Worm (Caenorhabditis elegans) whole organism, late embryonic: Measurements from ENCODE around the gene hpo-40.

Experiments used
- C08G9.2 ChIP-seq: sonication (generic microtip); optimal IDR thresholded peaks from 2 replicates; lab custom pipeline; 2016; ENCODE audit warnings: mild to moderate bottlenecking, missing genetic modification characterization, moderate library complexity, missing compliant biosample characterization
- F13H6.1 ChIP-seq: sonication (generic microtip); optimal IDR thresholded peaks from 2 replicates; lab custom pipeline; 2016; ENCODE audit warnings: missing genetic modification characterization, missing compliant biosample characterization
- K09A11.1 ChIP-seq: sonication (generic microtip); optimal IDR thresholded peaks from 2 replicates; lab custom pipeline; 2017; ENCODE audit warnings: antibody characterized with exemption, mild to moderate bottlenecking, missing genetic modification characterization, missing compliant biosample characterization; ENCODE audit not compliant: insufficient read depth
- T23F11.4 ChIP-seq: fragments of 200-800 bp; sonication (Bioruptor generic); optimal IDR thresholded peaks from 2 replicates; lab custom pipeline; 2018; ENCODE audit warnings: mild to moderate bottlenecking, missing genetic modification characterization, missing compliant biosample characterization
- Y22D7AL.16 ChIP-seq: sonication (generic microtip); optimal IDR thresholded peaks from 2 replicates; lab custom pipeline; 2016; ENCODE audit warnings: missing genetic modification characterization, missing compliant biosample characterization
- ahr-1 ChIP-seq: sonication (generic microtip); optimal IDR thresholded peaks from 2 replicates; lab custom pipeline; 2016; ENCODE audit warnings: missing genetic modification characterization, missing compliant biosample characterization
- ceh-18 ChIP-seq: sonication (generic microtip); optimal IDR thresholded peaks from 2 replicates; lab custom pipeline; 2016; ENCODE audit warnings: missing genetic modification characterization, missing compliant biosample characterization
- ceh-2 ChIP-seq: sonication (generic microtip); optimal IDR thresholded peaks from 2 replicates; lab custom pipeline; 2016; ENCODE audit warnings: missing genotype, missing genetic modification characterization, missing compliant biosample characterization
- ceh-24 ChIP-seq: sonication (generic microtip); optimal IDR thresholded peaks from 2 replicates; lab custom pipeline; 2016; ENCODE audit warnings: mild to moderate bottlenecking, missing genetic modification characterization, missing compliant biosample characterization
- ceh-30 ChIP-seq: fragments of 150-350 bp; optimal IDR thresholded peaks from 2 replicates; lab custom pipeline; 2014; ENCODE audit warnings: missing biosample characterization, missing genetic modification characterization
- ceh-45 ChIP-seq: fragments of 200-800 bp; sonication (Bioruptor generic); IDR thresholded peaks from 2 replicates; pipeline ENCODE4 v1.3.6; 2022; ENCODE audit warnings: missing genetic modification reagents, missing genetic modification characterization, missing compliant biosample characterization
- ceh-48 ChIP-seq: sonication (generic microtip); optimal IDR thresholded peaks from 2 replicates; lab custom pipeline; 2016; ENCODE audit warnings: missing genetic modification characterization, inconsistent platforms, missing compliant biosample characterization
- elt-2 ChIP-seq: sonication (generic microtip); optimal IDR thresholded peaks from 2 replicates; lab custom pipeline; 2016; ENCODE audit warnings: missing genetic modification reagents, missing genetic modification characterization, missing compliant biosample characterization
- elt-4 ChIP-seq: sonication (generic microtip); optimal IDR thresholded peaks from 2 replicates; lab custom pipeline; 2016; ENCODE audit warnings: missing genetic modification characterization, missing compliant biosample characterization
- fax-1 ChIP-seq: sonication (generic microtip); optimal IDR thresholded peaks from 2 replicates; lab custom pipeline; 2016; ENCODE audit warnings: missing genotype, missing genetic modification characterization, missing compliant biosample characterization
- fkh-10 ChIP-seq: fragments of 150-350 bp; optimal IDR thresholded peaks from 2 replicates; lab custom pipeline; 2014; ENCODE audit warnings: missing biosample characterization, missing genetic modification reagents, missing genetic modification characterization
- fkh-6 ChIP-seq: sonication (generic microtip); optimal IDR thresholded peaks from 2 replicates; lab custom pipeline; 2016; ENCODE audit warnings: missing genetic modification characterization, missing compliant biosample characterization
- hlh-15 ChIP-seq: sonication (generic microtip); optimal IDR thresholded peaks from 2 replicates; lab custom pipeline; 2016; ENCODE audit warnings: missing genetic modification characterization, missing compliant biosample characterization
- hlh-6 ChIP-seq: sonication (generic microtip); optimal IDR thresholded peaks from 2 replicates; lab custom pipeline; 2016; ENCODE audit warnings: missing genotype, missing genetic modification characterization, missing compliant biosample characterization
- hlh-8 ChIP-seq: sonication (generic microtip); optimal IDR thresholded peaks from 2 replicates; lab custom pipeline; 2016; ENCODE audit warnings: missing genotype, missing genetic modification characterization, missing compliant biosample characterization
- lim-6 ChIP-seq: sonication (generic microtip); optimal IDR thresholded peaks from 2 replicates; lab custom pipeline; 2016; ENCODE audit warnings: missing genetic modification characterization, missing compliant biosample characterization
- madf-2 ChIP-seq: sonication (generic microtip); optimal IDR thresholded peaks from 2 replicates; lab custom pipeline; 2017; ENCODE audit warnings: missing genetic modification characterization, missing compliant biosample characterization
- mec-3 ChIP-seq: sonication (generic microtip); optimal IDR thresholded peaks from 2 replicates; lab custom pipeline; 2016; ENCODE audit warnings: borderline replicate concordance, missing genetic modification characterization, missing compliant biosample characterization
- nhr-11 ChIP-seq: fragments of 150-350 bp; optimal IDR thresholded peaks from 2 replicates; lab custom pipeline; 2014; ENCODE audit warnings: missing biosample characterization, missing genetic modification characterization
- npax-4 ChIP-seq: sonication (generic microtip); optimal IDR thresholded peaks from 2 replicates; lab custom pipeline; 2016; ENCODE audit warnings: missing genetic modification characterization, missing compliant biosample characterization
- odd-2 ChIP-seq: sonication (generic microtip); optimal IDR thresholded peaks from 2 replicates; lab custom pipeline; 2017; ENCODE audit warnings: antibody characterized with exemption, mild to moderate bottlenecking, missing genetic modification characterization, missing compliant biosample characterization
- pag-3 ChIP-seq: sonication (generic microtip); optimal IDR thresholded peaks from 2 replicates; lab custom pipeline; 2016; ENCODE audit warnings: missing compliant biosample characterization, missing genetic modification characterization, borderline replicate concordance
- pha-2 ChIP-seq: sonication (generic microtip); optimal IDR thresholded peaks from 2 replicates; lab custom pipeline; 2017; ENCODE audit warnings: mild to moderate bottlenecking, missing genetic modification characterization, missing compliant biosample characterization
- pqm-1 ChIP-seq: sonication (generic microtip); optimal IDR thresholded peaks from 2 replicates; lab custom pipeline; 2016; ENCODE audit warnings: missing genetic modification characterization, missing compliant biosample characterization
- pros-1 ChIP-seq: fragments of 150-350 bp; optimal IDR thresholded peaks from 2 replicates; lab custom pipeline; 2014; ENCODE audit warnings: missing biosample characterization, missing genetic modification reagents, missing genetic modification characterization
- rnt-1 ChIP-seq: sonication (generic microtip); optimal IDR thresholded peaks from 2 replicates; lab custom pipeline; 2016; ENCODE audit warnings: missing genetic modification characterization, missing compliant biosample characterization
- sox-2 ChIP-seq: fragments of 200-800 bp; sonication (Bioruptor generic); IDR thresholded peaks from 2 replicates; pipeline ENCODE4 v1.3.6; 2022; ENCODE audit warnings: missing genetic modification reagents, missing genetic modification characterization, missing compliant biosample characterization
- unc-3 ChIP-seq, 2 experiments: fragments of 200-800 bp in 1 of 2; sonication (Bioruptor generic) in 1 of 2; sonication (generic microtip) in 1 of 2; conservative IDR thresholded peaks in 1 of 2; optimal IDR thresholded peaks in 1 of 2; 2 replicates each; pipeline versions ENCODE4 v1.3.6 to Lab custom; 2016 to 2022; ENCODE audit warnings: missing compliant biosample characterization in 2 of 2, missing genetic modification characterization in 2 of 2, missing genetic modification reagents in 1 of 2
- unc-86 ChIP-seq: sonication (generic microtip); optimal IDR thresholded peaks from 2 replicates; lab custom pipeline; 2016; ENCODE audit warnings: missing genetic modification characterization, missing compliant biosample characterization
- zip-5 ChIP-seq: sonication (generic microtip); optimal IDR thresholded peaks from 2 replicates; lab custom pipeline; 2016; ENCODE audit warnings: missing genetic modification characterization, missing compliant biosample characterization
- ztf-16 ChIP-seq: sonication (generic microtip); optimal IDR thresholded peaks from 2 replicates; lab custom pipeline; 2017; ENCODE audit warnings: missing genetic modification characterization, missing compliant biosample characterization

hpo-40 gene

ce11 chrV:10183810-10184209 lies 28.9 kb upstream of the hpo-40 start:
- no peak for TF ChIP-seq unc-86 (tag; lab: Kevin White, UChicago)
- TF ChIP-seq, all 69 proteins: peak for 0

ce11 chrV:10185719-10186118 lies 27.0 kb upstream of the hpo-40 start, which contains the start of gene ZK856.18:
TSS of gene ZK856.18 (minus strand) at chrV:10186007.
- TF ChIP-seq ceh-45 (no peak), mec-3 (tag; lab: Kevin White, UChicago) (no peak), nhr-11 (tag; lab: Kevin White, UChicago) (no peak), ztf-16 (no peak), sox-2 (no peak), madf-2 (no peak), fkh-6 (tag; lab: Kevin White, UChicago) (no peak), unc-86 (tag; lab: Kevin White, UChicago) (no peak), pqm-1 (tag; lab: Kevin White, UChicago) (no peak), hlh-15 (tag; lab: Kevin White, UChicago) (no peak), unc-3 (GFP tag; conservative IDR thresholded peaks at IDR 0.05; lab: Robert Waterston, UW) (no peak), unc-3 (tag; optimal IDR thresholded peaks at IDR 0.05; lab: Kevin White, UChicago) (no peak), ceh-24 (no peak), elt-4 (tag; lab: Kevin White, UChicago) (no peak), zip-5 (no peak), rnt-1 (tag; lab: Kevin White, UChicago) (no peak), ceh-30 (tag; lab: Kevin White, UChicago) (no peak), ceh-48 (tag; lab: Kevin White, UChicago) (no peak)

- TF ChIP-seq K09A11.1, result no peak
- peak; percentile 44 for TF ChIP-seq elt-2
These were observed 22.6 kb upstream of the hpo-40 start, which contains the start of gene ZK856.5 for ce11 chrV:10190081-10190556. TSS of gene ZK856.5 (minus strand) at chrV:10190131.

ce11 chrV:10191242-10191641 lies 21.5 kb upstream of the hpo-40 start:
- TF ChIP-seq hlh-6 (tag; lab: Kevin White, UChicago) (no peak), pha-2 (tag; lab: Kevin White, UChicago) (no peak), npax-4 (tag; lab: Kevin White, UChicago) (no peak), Y22D7AL.16 (tag; lab: Kevin White, UChicago) (no peak), ceh-2 (no peak), ahr-1 (no peak), hlh-15 (tag; lab: Kevin White, UChicago) (no peak), F13H6.1 (tag; lab: Kevin White, UChicago) (no peak), hlh-8 (no peak), lim-6 (tag; lab: Kevin White, UChicago) (no peak), K09A11.1 (no peak), ceh-18 (tag; lab: Kevin White, UChicago) (no peak), unc-3 (GFP tag; conservative IDR thresholded peaks at IDR 0.05; lab: Robert Waterston, UW) (no peak), unc-3 (tag; optimal IDR thresholded peaks at IDR 0.05; lab: Kevin White, UChicago) (no peak), pros-1 (tag; lab: Kevin White, UChicago) (no peak), fkh-10 (GFP tag; lab: Kevin White, UChicago) (no peak), C08G9.2 (tag; lab: Kevin White, UChicago) (no peak), odd-2 (tag; lab: Kevin White, UChicago) (no peak), fax-1 (tag; lab: Kevin White, UChicago) (no peak)

- TF ChIP-seq pag-3 (tag; lab: Kevin White, UChicago) (no peak), zip-5 (no peak), T23F11.4 (GFP tag; lab: Kevin White, UChicago) (no peak), unc-86 (tag; lab: Kevin White, UChicago) (no peak)
These were observed 14.3 kb upstream of the hpo-40 start, which contains the start of gene ZK856.6 for ce11 chrV:10198386-10198785. TSS of gene ZK856.6 (plus strand) at chrV:10198686.
